Fruit fly (Drosophila melanogaster) whole organism, adult: ENCODE measurements around the gene Tsp68C.

Experiments used
- CG11617 ChIP-seq: fragments of 200-800 bp; sonication (Bioruptor generic); optimal IDR thresholded peaks from 2 replicates; lab custom pipeline; 2017; ENCODE audit warnings: mild to moderate bottlenecking, missing biosample characterization, missing genetic modification reagents, missing genetic modification characterization
- CG12768 ChIP-seq: fragments of 200-800 bp; sonication (Bioruptor generic); optimal IDR thresholded peaks from 2 replicates; lab custom pipeline; 2017; ENCODE audit warnings: missing biosample characterization, missing genetic modification characterization, mild to moderate bottlenecking, moderate library complexity, missing genetic modification reagents
- CG14711 ChIP-seq: fragments of 200-800 bp; sonication (Bioruptor generic); optimal IDR thresholded peaks from 2 replicates; lab custom pipeline; 2018; ENCODE audit warnings: missing biosample characterization, mild to moderate bottlenecking, missing genetic modification characterization, moderate library complexity
- CG1620 ChIP-seq: fragments of 200-800 bp; sonication (Bioruptor generic); optimal IDR thresholded peaks from 2 replicates; lab custom pipeline; 2016; ENCODE audit warnings: missing biosample characterization, missing genetic modification characterization
- CG33017 ChIP-seq: fragments of 200-800 bp; sonication (Bioruptor generic); optimal IDR thresholded peaks from 2 replicates; lab custom pipeline; 2018; ENCODE audit warnings: missing biosample characterization, mild to moderate bottlenecking, missing genetic modification characterization, moderate library complexity
- CG5204 ChIP-seq: fragments of 200-800 bp; sonication (Bioruptor generic); optimal IDR thresholded peaks from 2 replicates; lab custom pipeline; 2016; ENCODE audit warnings: missing biosample characterization, missing genetic modification characterization
- CG7045 ChIP-seq: fragments of 200-800 bp; sonication (Bioruptor generic); optimal IDR thresholded peaks from 2 replicates; lab custom pipeline; 2017; ENCODE audit warnings: missing biosample characterization, mild to moderate bottlenecking, missing genetic modification characterization
- CG7101 ChIP-seq: fragments of 200-800 bp; sonication (Bioruptor generic); optimal IDR thresholded peaks from 2 replicates; lab custom pipeline; 2018; ENCODE audit warnings: missing biosample characterization, mild to moderate bottlenecking, missing genetic modification characterization, moderate library complexity
- Clk ChIP-seq: fragments of 200-800 bp; sonication (Bioruptor generic); optimal IDR thresholded peaks from 2 replicates; lab custom pipeline; 2017; ENCODE audit warnings: missing biosample characterization, missing genetic modification characterization
- Crg-1 ChIP-seq: fragments of 200-800 bp; sonication (Bioruptor generic); optimal IDR thresholded peaks from 2 replicates; lab custom pipeline; 2016; ENCODE audit warnings: missing biosample characterization, missing genetic modification characterization
- Hr96 ChIP-seq: fragments of 200-800 bp; sonication (Bioruptor generic); optimal IDR thresholded peaks from 2 replicates; lab custom pipeline; 2016; ENCODE audit warnings: missing biosample characterization, missing genetic modification characterization
- Mnt ChIP-seq: fragments of 200-800 bp; sonication (Bioruptor generic); optimal IDR thresholded peaks from 2 replicates; lab custom pipeline; 2016; ENCODE audit warnings: missing biosample characterization, mild to moderate bottlenecking, missing genetic modification characterization
- bab1 ChIP-seq: fragments of 200-800 bp; sonication (Bioruptor generic); optimal IDR thresholded peaks from 3 replicates; lab custom pipeline; 2019; ENCODE audit warnings: missing biosample characterization, mild to moderate bottlenecking, missing genetic modification characterization, moderate library complexity
- cnc ChIP-seq, 2 experiments: fragments of >200 bp; optimal IDR thresholded peaks; 2 replicates each; lab custom pipeline; 2017
- kay ChIP-seq: fragments of 200-800 bp; sonication (Bioruptor generic); peaks from one replicate; lab custom pipeline; 2016; ENCODE audit warnings: missing biosample characterization, missing genetic modification characterization, borderline replicate concordance
- ovo ChIP-seq: fragments of 200-800 bp; sonication (Bioruptor generic); optimal IDR thresholded peaks from 2 replicates; lab custom pipeline; 2016; ENCODE audit warnings: missing biosample characterization, missing genetic modification characterization
- pad ChIP-seq: fragments of 200-800 bp; sonication (Bioruptor generic); optimal IDR thresholded peaks from 3 replicates; lab custom pipeline; 2017; ENCODE audit warnings: missing biosample characterization, missing genetic modification characterization, mild to moderate bottlenecking, moderate library complexity, missing genetic modification reagents
- tj ChIP-seq: fragments of 200-800 bp; sonication (Bioruptor generic); optimal IDR thresholded peaks from 3 replicates; lab custom pipeline; 2017; ENCODE audit warnings: missing biosample characterization, mild to moderate bottlenecking, missing genetic modification characterization, moderate library complexity
- toe ChIP-seq: fragments of 200-800 bp; sonication (Bioruptor generic); optimal IDR thresholded peaks from 2 replicates; lab custom pipeline; 2016; ENCODE audit warnings: missing biosample characterization, missing genetic modification characterization

The Tsp68C gene

dm6 chr3L:13866270-13866669 is 22.8 kb downstream of the Tsp68C start:
- no peak for TF ChIP-seq CG7045 (GFP tag; lab: Kevin White, UChicago)
- TF ChIP-seq kay = peak; percentile 69

- TF ChIP-seq CG1620 (GFP tag; lab: Kevin White, UChicago) = no peak
- TF ChIP-seq bab1 (GFP tag; lab: Kevin White, UChicago) = no peak
- TF ChIP-seq CG12768 (GFP tag; lab: Kevin White, UChicago) = no peak
- TF ChIP-seq ovo = no peak
- TF ChIP-seq pad (GFP tag; lab: Kevin White, UChicago) = no peak
- TF ChIP-seq CG14711 = no peak
- no peak for TF ChIP-seq cnc (optimal IDR thresholded peaks at IDR 0.05; lab: Kevin White, UChicago)
- TF ChIP-seq CG33017 (tag; lab: Kevin White, UChicago) = no peak
Measured at dm6 chr3L:13866780-13867179, 23.3 kb downstream of the Tsp68C start, which contains the start of gene CG8745. Gene CG8745, minus strand, starts transcription at chr3L:13866905.

- no peak for TF ChIP-seq CG5204 (GFP tag; lab: Kevin White, UChicago)
- no peak for TF ChIP-seq Mnt (GFP tag; lab: Kevin White, UChicago)
- no peak for TF ChIP-seq toe
- TF ChIP-seq kay = no peak
- TF ChIP-seq CG7045 (GFP tag; lab: Kevin White, UChicago) = no peak
- no peak for TF ChIP-seq cnc (optimal IDR thresholded peaks at IDR 0.05; lab: Kevin White, UChicago)
- TF ChIP-seq CG11617 (GFP tag; lab: Kevin White, UChicago) = no peak
- TF ChIP-seq pad (GFP tag; lab: Kevin White, UChicago) = no peak
- no peak for TF ChIP-seq bab1 (GFP tag; lab: Kevin White, UChicago)
- no peak for TF ChIP-seq CG12768 (GFP tag; lab: Kevin White, UChicago)
- no peak for TF ChIP-seq Clk (GFP tag; lab: Kevin White, UChicago)
- no peak for TF ChIP-seq CG1620 (GFP tag; lab: Kevin White, UChicago)
Measured at dm6 chr3L:13876967-13877366, 33.5 kb downstream of the Tsp68C start.

dm6 chr3L:13877904-13878303 is 34.4 kb downstream of the Tsp68C start:
- TF ChIP-seq CG7045 (GFP tag; lab: Kevin White, UChicago) (no peak), CG11617 (GFP tag; lab: Kevin White, UChicago) (no peak), CG7101 (tag; lab: Kevin White, UChicago) (no peak), Clk (GFP tag; lab: Kevin White, UChicago) (no peak)

- TF ChIP-seq pad (GFP tag; lab: Kevin White, UChicago) = no peak
- TF ChIP-seq toe = no peak
- TF ChIP-seq CG5204 (GFP tag; lab: Kevin White, UChicago) = no peak
- TF ChIP-seq Clk (GFP tag; lab: Kevin White, UChicago) = no peak
- no peak for TF ChIP-seq kay
- TF ChIP-seq CG7101 (tag; lab: Kevin White, UChicago) = no peak
- TF ChIP-seq CG11617 (GFP tag; lab: Kevin White, UChicago) = no peak
- no peak for TF ChIP-seq CG7045 (GFP tag; lab: Kevin White, UChicago)
- TF ChIP-seq Crg-1 (GFP tag; lab: Kevin White, UChicago) = no peak
- TF ChIP-seq CG1620 (GFP tag; lab: Kevin White, UChicago) = no peak
- no peak for TF ChIP-seq Hr96 (GFP tag; lab: Kevin White, UChicago)
Measured at dm6 chr3L:13878729-13879128, 35.3 kb downstream of the Tsp68C start, which contains the start of gene CG13737. Gene CG13737, plus strand, starts transcription at chr3L:13878994.

- TF ChIP-seq CG7101 (tag; lab: Kevin White, UChicago) = no peak
- no peak for TF ChIP-seq CG12768 (GFP tag; lab: Kevin White, UChicago)
- no peak for TF ChIP-seq pad (GFP tag; lab: Kevin White, UChicago)
- TF ChIP-seq ovo = no peak
- no peak for TF ChIP-seq toe
Measured at dm6 chr3L:13881555-13881954, 38.1 kb downstream of the Tsp68C start.

- no peak for TF ChIP-seq CG7101 (tag; lab: Kevin White, UChicago)
- TF ChIP-seq Mnt (GFP tag; lab: Kevin White, UChicago) = no peak
- TF ChIP-seq Clk (GFP tag; lab: Kevin White, UChicago) = no peak
- no peak for TF ChIP-seq Hr96 (GFP tag; lab: Kevin White, UChicago)
- TF ChIP-seq CG7045 (GFP tag; lab: Kevin White, UChicago) = no peak
- no peak for TF ChIP-seq bab1 (GFP tag; lab: Kevin White, UChicago)
- no peak for TF ChIP-seq toe
- TF ChIP-seq kay = no peak
- no peak for TF ChIP-seq CG1620 (GFP tag; lab: Kevin White, UChicago)
- no peak for TF ChIP-seq CG5204 (GFP tag; lab: Kevin White, UChicago)
- TF ChIP-seq CG11617 (GFP tag; lab: Kevin White, UChicago) = no peak
- TF ChIP-seq Crg-1 (GFP tag; lab: Kevin White, UChicago) = no peak
- TF ChIP-seq CG12768 (GFP tag; lab: Kevin White, UChicago) = no peak
- no peak for TF ChIP-seq CG33017 (tag; lab: Kevin White, UChicago)
- no peak for TF ChIP-seq ovo
- TF ChIP-seq tj (GFP tag; lab: Kevin White, UChicago) = no peak
- no peak for TF ChIP-seq pad (GFP tag; lab: Kevin White, UChicago)
- no peak for TF ChIP-seq CG14711
Measured at dm6 chr3L:13882532-13882931, 39.1 kb downstream of the Tsp68C start.
